Worm (Caenorhabditis elegans) whole organism, L1 larva: ENCODE measurements around the gene T12G3.11.

Source experiments
- aha-1 ChIP-seq: fragments of 150-350 bp; optimal IDR thresholded peaks from 2 replicates; lab custom pipeline; 2014; ENCODE audit warnings: missing biosample characterization, missing genetic modification characterization
- elt-3 ChIP-seq, 6 experiments: fragments of 150-350 bp in 1 of 6; sonication (generic microtip); optimal IDR thresholded peaks; 2 replicates each; lab custom pipeline; 2017 to 2018; ENCODE audit warnings: missing biosample characterization in 6 of 6, missing genetic modification characterization in 6 of 6, inconsistent platforms in 1 of 6
- fkh-10 ChIP-seq: sonication (generic microtip); optimal IDR thresholded peaks from 2 replicates; lab custom pipeline; 2017; ENCODE audit warnings: missing biosample characterization, missing genetic modification reagents, missing genetic modification characterization
- mdl-1 ChIP-seq, 2 experiments: fragments of 150-350 bp; optimal IDR thresholded peaks; 2 replicates each; lab custom pipeline; 2014 to 2017; ENCODE audit warnings: missing biosample characterization in 2 of 2, missing genetic modification characterization in 2 of 2, inconsistent platforms in 1 of 2
- nhr-76 ChIP-seq: sonication (generic microtip); optimal IDR thresholded peaks from 2 replicates; lab custom pipeline; 2017; ENCODE audit warnings: missing biosample characterization, missing genetic modification characterization
- nhr-77 ChIP-seq: fragments of 150-350 bp; optimal IDR thresholded peaks from 2 replicates; lab custom pipeline; 2014; ENCODE audit warnings: missing biosample characterization, missing genetic modification characterization
- snpc-4 ChIP-seq: fragments of 150-350 bp; optimal IDR thresholded peaks from 2 replicates; lab custom pipeline; 2014; ENCODE audit warnings: missing biosample characterization, missing genetic modification characterization

DNA sequence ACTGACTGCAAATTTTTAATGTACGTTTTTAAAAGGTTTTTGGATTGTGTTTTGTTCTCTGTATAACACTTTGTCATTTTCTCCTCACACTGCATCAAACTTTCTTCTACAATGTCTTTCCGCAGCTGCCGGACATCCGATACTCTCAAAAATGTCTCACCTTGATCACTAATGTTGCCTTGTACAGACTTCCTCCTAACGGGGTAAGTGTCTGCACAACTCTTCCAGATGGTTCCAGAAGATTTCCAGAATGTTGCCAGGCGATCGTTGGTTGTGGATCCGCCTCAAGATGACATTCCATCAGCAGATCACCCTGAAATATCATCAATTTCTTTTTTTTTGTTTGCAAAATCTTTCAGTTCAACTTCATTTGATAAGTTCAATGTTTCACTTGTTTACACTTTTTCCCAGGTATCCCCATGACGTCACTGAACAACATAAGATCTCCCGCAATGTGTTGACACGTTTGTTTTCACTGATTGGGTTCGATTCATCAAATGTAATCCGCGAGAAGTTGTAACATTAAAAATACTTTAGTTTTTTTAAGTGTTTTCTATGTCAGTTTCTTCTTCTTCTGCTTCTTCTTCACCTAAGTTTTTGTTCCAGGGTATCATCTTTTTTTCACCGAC lies 20.4 kb downstream of the T12G3.11 start:
- no peak for TF ChIP-seq snpc-4 (tag; lab: Kevin White, UChicago)
- TF ChIP-seq mdl-1 (tag; optimal IDR thresholded peaks at IDR 0.05; lab: Kevin White, UChicago), result peak in 1 of 2 experiments; percentile 13
- no peak for TF ChIP-seq fkh-10 (GFP tag; lab: Kevin White, UChicago)
- no peak for TF ChIP-seq nhr-77 (tag; lab: Kevin White, UChicago)
- no peak for TF ChIP-seq nhr-76 (tag; lab: Kevin White, UChicago)
- no peak for TF ChIP-seq elt-3 (tag; optimal IDR thresholded peaks at IDR 0.05; lab: Kevin White, UChicago)
- TF ChIP-seq aha-1, result no peak
